Worm (Caenorhabditis elegans): ENCODE measurements around the gene byn-1.

byn-1 gene

DNA sequence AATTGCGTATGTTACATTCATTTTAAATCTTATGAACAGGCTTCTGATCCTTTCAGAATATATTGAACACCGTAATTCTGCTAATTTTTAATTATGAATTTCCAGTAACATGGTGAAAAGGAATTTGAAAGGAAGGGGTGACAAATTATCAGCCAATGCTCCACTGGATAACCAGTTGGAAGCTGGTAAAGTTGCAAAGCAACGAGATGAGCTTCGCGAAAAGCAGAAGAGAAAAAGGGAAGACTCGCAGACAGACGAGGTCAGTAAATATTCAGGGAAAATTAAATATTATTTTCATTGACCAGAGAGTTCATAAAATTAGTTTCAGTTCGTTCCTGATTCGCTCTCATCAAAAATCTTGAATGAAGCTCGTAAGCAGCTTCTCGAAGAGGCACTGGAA lies at the start of gene byn-1:
Gene byn-1, plus strand, starts transcription at position 106 of the 400 bp plus-strand sequence.
- no peak for TF ChIP-seq hlh-4 (tag; optimal IDR thresholded peaks at IDR 0.05)
- no peak for TF ChIP-seq efl-1 (optimal IDR thresholded peaks at IDR 0.05)
- no peak for TF ChIP-seq efl-1 (GFP tag; optimal IDR thresholded peaks at IDR 0.05 in 1 of 2)
- TF ChIP-seq blmp-1 (tag; optimal IDR thresholded peaks at IDR 0.05): no peak
- peak in 1 of 2 experiments; percentile 18 for TF ChIP-seq lsy-2 (tag; optimal IDR thresholded peaks at IDR 0.05)

DNA sequence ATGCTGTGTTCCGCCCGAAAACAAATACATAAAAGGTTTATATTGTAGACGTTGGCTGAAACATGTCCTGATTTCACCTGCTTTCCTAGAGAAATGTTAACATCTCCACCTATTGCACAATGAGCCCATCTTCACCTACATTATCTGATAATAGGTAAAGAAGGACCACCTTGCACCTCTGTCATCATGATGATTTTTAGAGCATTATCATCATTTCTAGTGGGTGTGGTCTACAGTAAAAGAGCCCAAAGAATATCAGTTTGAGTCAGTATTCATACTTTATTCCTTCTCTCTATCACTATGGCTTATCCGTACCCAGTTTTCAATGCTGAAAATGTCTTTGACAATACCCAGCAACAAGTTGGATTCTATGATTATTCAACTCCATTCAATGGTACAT lies 47.6 kb upstream of the byn-1 start, which contains the start of gene med-2:
Gene med-2, plus strand, starts transcription at position 301 of the 400 bp plus-strand sequence.
- TF ChIP-seq lin-13 (GFP tag; optimal IDR thresholded peaks at IDR 0.05) (no peak), pag-3 (tag; optimal IDR thresholded peaks at IDR 0.05; ENCODE audit: borderline replicate concordance, insufficient read depth) (no peak), ceh-88 (GFP tag; IDR thresholded peaks at IDR 0.05) (no peak), lin-15B (tag; optimal IDR thresholded peaks at IDR 0.05) (no peak), nhr-47 (tag; optimal IDR thresholded peaks at IDR 0.05) (no peak), nhr-28 (tag; optimal IDR thresholded peaks at IDR 0.05) (no peak), aha-1 (tag; optimal IDR thresholded peaks at IDR 0.05) (no peak), C04F5.9 (tag; optimal IDR thresholded peaks at IDR 0.05) (no peak), irx-1 (tag; optimal IDR thresholded peaks at IDR 0.05) (no peak), Y116A8C.19 (tag; optimal IDR thresholded peaks at IDR 0.05; ENCODE audit: borderline replicate concordance) (no peak), elt-2 (tag; optimal IDR thresholded peaks at IDR 0.05) (no peak), xbp-1 (tag; optimal IDR thresholded peaks at IDR 0.05) (no peak), hpl-2 (GFP tag; optimal IDR thresholded peaks at IDR 0.05) (no peak), ztf-4 (tag; optimal IDR thresholded peaks at IDR 0.05) (no peak)

DNA sequence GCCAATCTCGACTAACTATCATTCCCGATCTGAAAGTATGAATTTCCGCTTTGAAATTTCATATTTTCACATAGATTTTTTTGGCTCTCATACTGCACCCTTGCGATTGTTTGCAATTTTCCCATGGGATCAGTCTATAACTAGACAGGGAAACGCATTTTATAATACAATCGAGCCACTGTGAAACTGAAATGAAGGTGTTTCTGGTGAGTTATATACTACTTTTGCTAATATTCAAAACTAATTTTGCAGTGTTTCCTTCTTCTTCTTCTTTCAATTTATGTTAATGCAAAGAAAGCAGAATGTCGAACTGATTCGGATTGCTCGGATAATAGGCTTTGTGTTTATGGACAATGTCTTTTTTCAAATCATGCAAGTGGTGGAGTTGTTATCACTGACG lies 45.9 kb upstream of the byn-1 start:
- no peak for TF ChIP-seq unc-86 (tag; optimal IDR thresholded peaks at IDR 0.05)

DNA sequence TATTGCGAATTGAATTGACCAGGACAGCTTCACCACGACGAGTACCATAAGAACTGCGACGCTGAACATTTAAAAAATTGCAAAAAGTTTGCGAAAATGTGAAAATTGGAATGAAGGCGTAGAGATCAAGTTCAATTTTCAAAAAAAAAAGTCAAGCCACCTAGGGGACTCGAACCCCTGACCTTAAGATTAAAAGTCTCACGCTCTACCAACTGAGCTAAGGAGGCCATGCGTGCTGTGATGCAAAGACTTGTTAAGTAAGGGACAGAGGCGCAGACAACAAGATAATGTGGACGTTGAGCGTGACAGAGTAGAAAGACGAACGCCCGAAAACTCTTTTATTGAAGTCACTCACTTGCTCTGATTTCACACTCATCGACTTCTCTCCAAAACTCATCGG lies 44.2 kb upstream of the byn-1 start:
- peak; percentile 73 for TF ChIP-seq unc-130 (tag; optimal IDR thresholded peaks at IDR 0.05)
- no peak for TF ChIP-seq blmp-1 (tag; optimal IDR thresholded peaks at IDR 0.05)
- TF ChIP-seq Y116A8C.19 (tag; optimal IDR thresholded peaks at IDR 0.05; ENCODE audit: borderline replicate concordance): no peak
- TF ChIP-seq elt-3 (tag; optimal IDR thresholded peaks at IDR 0.05): peak in 1 of 6 experiments; percentile 31
- TF ChIP-seq egl-13 (tag; optimal IDR thresholded peaks at IDR 0.05): no peak
- TF ChIP-seq dpl-1 (GFP tag; optimal IDR thresholded peaks at IDR 0.05): peak; percentile 39 to 71 (median 61)
- TF ChIP-seq aha-1 (tag; optimal IDR thresholded peaks at IDR 0.05): no peak
- no peak for TF ChIP-seq sup-37 (GFP tag; optimal IDR thresholded peaks at IDR 0.05)
- no peak for TF ChIP-seq ceh-88 (GFP tag; IDR thresholded peaks at IDR 0.05)
- no peak for TF ChIP-seq unc-30 (tag; optimal IDR thresholded peaks at IDR 0.05)
- TF ChIP-seq pag-3 (tag; optimal IDR thresholded peaks at IDR 0.05; ENCODE audit: borderline replicate concordance, insufficient read depth): no peak
- no peak for TF ChIP-seq ztf-11 (tag; optimal IDR thresholded peaks at IDR 0.05)
- TF ChIP-seq pax-3 (tag; optimal IDR thresholded peaks at IDR 0.05): no peak
- no peak for TF ChIP-seq ets-5 (GFP tag; IDR thresholded peaks at IDR 0.05)
- peak; percentile 50 to 71 for TF ChIP-seq efl-1 (optimal IDR thresholded peaks at IDR 0.05)
- TF ChIP-seq efl-1 (GFP tag; optimal IDR thresholded peaks at IDR 0.05 in 1 of 2): peak; percentile 60 to 96
- peak; percentile 75 for TF ChIP-seq nhr-47 (tag; optimal IDR thresholded peaks at IDR 0.05)
- peak; percentile 45 for TF ChIP-seq C04F5.9 (tag; optimal IDR thresholded peaks at IDR 0.05)
- TF ChIP-seq sox-4 (tag; optimal IDR thresholded peaks at IDR 0.05): no peak
- TF ChIP-seq mab-9 (GFP tag; IDR thresholded peaks at IDR 0.05): no peak
- TF ChIP-seq nhr-237 (tag; optimal IDR thresholded peaks at IDR 0.05): peak; percentile 6
- TF ChIP-seq nhr-90 (tag; optimal IDR thresholded peaks at IDR 0.05; ENCODE audit: poor library complexity): peak; percentile 72
- TF ChIP-seq unc-62 (GFP tag; optimal IDR thresholded peaks at IDR 0.05): no peak
- TF ChIP-seq alr-1 (tag; optimal IDR thresholded peaks at IDR 0.05; ENCODE audit: borderline replicate concordance): no peak
- TF ChIP-seq fos-1 (tag; optimal IDR thresholded peaks at IDR 0.05): peak; percentile 55
- no peak for TF ChIP-seq hlh-17 (GFP tag; optimal IDR thresholded peaks at IDR 0.05; ENCODE audit: borderline replicate concordance)
- peak; percentile 72 for TF ChIP-seq nhr-71 (tag; optimal IDR thresholded peaks at IDR 0.05)
- no peak for TF ChIP-seq zip-4 (GFP tag; optimal IDR thresholded peaks at IDR 0.05)
- TF ChIP-seq ceh-82 (tag; optimal IDR thresholded peaks at IDR 0.05): peak; percentile 53 to 65 (median 59)
- no peak for TF ChIP-seq sptf-1 (tag; optimal IDR thresholded peaks at IDR 0.05)
- TF ChIP-seq nhr-12 (tag; optimal IDR thresholded peaks at IDR 0.05): no peak
- peak; percentile 12; the same call in 1 of the 2 replicates for TF ChIP-seq isw-1 (GFP tag; IDR thresholded peaks at IDR 0.05)
- TF ChIP-seq nhr-20 (tag; optimal IDR thresholded peaks at IDR 0.05): peak; percentile 62
- no peak for TF ChIP-seq elt-2 (tag; optimal IDR thresholded peaks at IDR 0.05)
- peak; percentile 59 for TF ChIP-seq F16B12.6 (tag; optimal IDR thresholded peaks at IDR 0.05)

All from whole organism, L1 larva.